Worm (Caenorhabditis elegans): ENCODE measurements around the gene R10E4.11.
A peak's percentile ranks its signal among the peaks of the same experiment; 100 is the strongest.

DNA sequence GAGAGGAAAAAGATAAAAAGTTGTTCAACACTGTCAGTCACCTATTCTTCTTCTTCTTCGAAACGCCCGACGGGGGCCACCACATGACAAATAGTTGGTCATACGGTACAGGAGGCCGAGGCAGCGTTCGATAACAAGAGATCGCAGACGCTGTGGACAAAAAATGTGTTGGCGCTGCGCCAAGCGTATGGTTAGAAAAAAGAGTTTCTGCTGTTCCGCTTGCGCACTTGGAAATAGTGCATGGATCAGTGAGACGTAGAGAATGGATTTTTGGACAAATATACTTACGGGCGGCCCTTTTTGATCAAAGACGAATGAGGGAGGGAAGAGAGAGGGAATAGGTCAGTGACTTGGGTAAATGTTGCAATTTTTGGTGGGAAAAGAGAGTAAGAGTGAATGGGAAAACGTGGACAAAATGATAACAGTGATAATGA, 16.1 kb downstream of the R10E4.11 start:
- TF ChIP-seq skn-1 (tag; optimal IDR thresholded peaks at IDR 0.05) (no peak), elt-3 (tag; optimal IDR thresholded peaks at IDR 0.05) (no peak), lin-39 (tag; optimal IDR thresholded peaks at IDR 0.05) (no peak), dmd-4 (tag; optimal IDR thresholded peaks at IDR 0.05) (no peak), elt-1 (tag; optimal IDR thresholded peaks at IDR 0.05) (no peak), ama-1 (optimal IDR thresholded peaks at IDR 0.05) (no peak), alr-1 (tag; optimal IDR thresholded peaks at IDR 0.05) (no peak), lin-11 (tag; optimal IDR thresholded peaks at IDR 0.05) (no peak), nhr-25 (tag; optimal IDR thresholded peaks at IDR 0.05) (peak; percentile 95), ZK546.5 (tag; optimal IDR thresholded peaks at IDR 0.05) (no peak)

Data from whole organism, L2 larva.